Worm (Caenorhabditis elegans) whole organism, late embryonic: ENCODE results near the gene W08E12.8.

Source experiments
- C08G9.2 ChIP-seq: sonication (generic microtip); optimal IDR thresholded peaks from 2 replicates; lab custom pipeline; 2016; ENCODE audit warnings: mild to moderate bottlenecking, missing genetic modification characterization, moderate library complexity, missing compliant biosample characterization
- C38D4.7 ChIP-seq: fragments of 200-800 bp; sonication (Bioruptor generic); optimal IDR thresholded peaks from 2 replicates; lab custom pipeline; 2018; ENCODE audit warnings: mild to moderate bottlenecking, missing genetic modification characterization, moderate library complexity, missing compliant biosample characterization
- F13H6.1 ChIP-seq: sonication (generic microtip); optimal IDR thresholded peaks from 2 replicates; lab custom pipeline; 2016; ENCODE audit warnings: missing genetic modification characterization, missing compliant biosample characterization
- K02D7.2 ChIP-seq: sonication (generic microtip); optimal IDR thresholded peaks from 2 replicates; lab custom pipeline; 2017; ENCODE audit warnings: mild to moderate bottlenecking, missing genetic modification characterization, missing compliant biosample characterization
- T23F11.4 ChIP-seq: fragments of 200-800 bp; sonication (Bioruptor generic); optimal IDR thresholded peaks from 2 replicates; lab custom pipeline; 2018; ENCODE audit warnings: mild to moderate bottlenecking, missing genetic modification characterization, missing compliant biosample characterization
- ama-1 ChIP-seq: fragments of 150-350 bp; optimal IDR thresholded peaks from 2 replicates; lab custom pipeline; 2014
- ceh-14 ChIP-seq: sonication (generic microtip); optimal IDR thresholded peaks from 2 replicates; lab custom pipeline; 2016; ENCODE audit warnings: missing genotype, missing genetic modification characterization, missing compliant biosample characterization
- ceh-18 ChIP-seq: sonication (generic microtip); optimal IDR thresholded peaks from 2 replicates; lab custom pipeline; 2016; ENCODE audit warnings: missing genetic modification characterization, missing compliant biosample characterization
- ceh-22 ChIP-seq: sonication (generic microtip); optimal IDR thresholded peaks from 2 replicates; lab custom pipeline; 2017; ENCODE audit warnings: missing biosample characterization, missing genetic modification characterization
- ceh-30 ChIP-seq: fragments of 150-350 bp; optimal IDR thresholded peaks from 2 replicates; lab custom pipeline; 2014; ENCODE audit warnings: missing biosample characterization, missing genetic modification characterization
- ceh-45 ChIP-seq: fragments of 200-800 bp; sonication (Bioruptor generic); IDR thresholded peaks from 2 replicates; pipeline ENCODE4 v1.3.6; 2022; ENCODE audit warnings: missing genetic modification reagents, missing genetic modification characterization, missing compliant biosample characterization
- ceh-48 ChIP-seq: sonication (generic microtip); optimal IDR thresholded peaks from 2 replicates; lab custom pipeline; 2016; ENCODE audit warnings: missing genetic modification characterization, inconsistent platforms, missing compliant biosample characterization
- ceh-9 ChIP-seq: sonication (generic microtip); optimal IDR thresholded peaks from 2 replicates; lab custom pipeline; 2016; ENCODE audit warnings: mild to moderate bottlenecking, missing genetic modification characterization, inconsistent platforms, missing compliant biosample characterization
- che-1 ChIP-seq: sonication (generic microtip); optimal IDR thresholded peaks from 2 replicates; lab custom pipeline; 2016; ENCODE audit warnings: mild to moderate bottlenecking, missing genetic modification characterization, missing compliant biosample characterization
- eyg-1 ChIP-seq: sonication (generic microtip); optimal IDR thresholded peaks from 2 replicates; lab custom pipeline; 2016; ENCODE audit warnings: missing genotype, missing genetic modification characterization, missing compliant biosample characterization
- hlh-13 ChIP-seq: fragments of 200-800 bp; sonication (Bioruptor generic); optimal IDR thresholded peaks from 2 replicates; lab custom pipeline; 2018; ENCODE audit warnings: mild to moderate bottlenecking, missing genetic modification characterization, missing compliant biosample characterization
- hlh-15 ChIP-seq: sonication (generic microtip); optimal IDR thresholded peaks from 2 replicates; lab custom pipeline; 2016; ENCODE audit warnings: missing genetic modification characterization, missing compliant biosample characterization
- hlh-30 ChIP-seq: sonication (generic microtip); optimal IDR thresholded peaks from 2 replicates; lab custom pipeline; 2017; ENCODE audit warnings: antibody characterized with exemption, missing genetic modification characterization, missing compliant biosample characterization; ENCODE audit not compliant: insufficient read depth
- hlh-6 ChIP-seq: sonication (generic microtip); optimal IDR thresholded peaks from 2 replicates; lab custom pipeline; 2016; ENCODE audit warnings: missing genotype, missing genetic modification characterization, missing compliant biosample characterization
- lim-6 ChIP-seq: sonication (generic microtip); optimal IDR thresholded peaks from 2 replicates; lab custom pipeline; 2016; ENCODE audit warnings: missing genetic modification characterization, missing compliant biosample characterization
- madf-2 ChIP-seq: sonication (generic microtip); optimal IDR thresholded peaks from 2 replicates; lab custom pipeline; 2017; ENCODE audit warnings: missing genetic modification characterization, missing compliant biosample characterization
- mec-3 ChIP-seq: sonication (generic microtip); optimal IDR thresholded peaks from 2 replicates; lab custom pipeline; 2016; ENCODE audit warnings: borderline replicate concordance, missing genetic modification characterization, missing compliant biosample characterization
- nhr-11 ChIP-seq: fragments of 150-350 bp; optimal IDR thresholded peaks from 2 replicates; lab custom pipeline; 2014; ENCODE audit warnings: missing biosample characterization, missing genetic modification characterization
- nhr-232 ChIP-seq: sonication (generic microtip); optimal IDR thresholded peaks from 2 replicates; lab custom pipeline; 2016; ENCODE audit warnings: missing genetic modification characterization, missing compliant biosample characterization
- pax-1 ChIP-seq: fragments of 150-350 bp; optimal IDR thresholded peaks from 2 replicates; lab custom pipeline; 2014; ENCODE audit warnings: missing biosample characterization, missing genetic modification characterization
- pha-2 ChIP-seq: sonication (generic microtip); optimal IDR thresholded peaks from 2 replicates; lab custom pipeline; 2017; ENCODE audit warnings: mild to moderate bottlenecking, missing genetic modification characterization, missing compliant biosample characterization
- pha-4 ChIP-seq: fragments of 150-350 bp; optimal IDR thresholded peaks from 2 replicates; lab custom pipeline; 2018; ENCODE audit warnings: missing biosample characterization, missing genetic modification reagents, missing genetic modification characterization
- ref-2 ChIP-seq: sonication (generic microtip); optimal IDR thresholded peaks from 2 replicates; lab custom pipeline; 2016; ENCODE audit warnings: missing genetic modification characterization, missing compliant biosample characterization
- rnt-1 ChIP-seq: sonication (generic microtip); optimal IDR thresholded peaks from 2 replicates; lab custom pipeline; 2016; ENCODE audit warnings: missing genetic modification characterization, missing compliant biosample characterization
- sox-4 ChIP-seq: sonication (generic microtip); optimal IDR thresholded peaks from 2 replicates; lab custom pipeline; 2017; ENCODE audit warnings: mild to moderate bottlenecking, missing genetic modification characterization, inconsistent platforms, missing compliant biosample characterization
- tbx-7 ChIP-seq: sonication (generic microtip); optimal IDR thresholded peaks from 2 replicates; lab custom pipeline; 2016; ENCODE audit warnings: missing genotype, missing genetic modification characterization, missing compliant biosample characterization
- ttx-3 ChIP-seq: sonication (generic microtip); optimal IDR thresholded peaks from 2 replicates; lab custom pipeline; 2016; ENCODE audit warnings: missing genetic modification reagents, missing genetic modification characterization, missing compliant biosample characterization
- unc-3 ChIP-seq, 2 experiments: fragments of 200-800 bp in 1 of 2; sonication (Bioruptor generic) in 1 of 2; sonication (generic microtip) in 1 of 2; conservative IDR thresholded peaks in 1 of 2; optimal IDR thresholded peaks in 1 of 2; 2 replicates each; pipeline versions ENCODE4 v1.3.6 to Lab custom; 2016 to 2022; ENCODE audit warnings: missing compliant biosample characterization in 2 of 2, missing genetic modification characterization in 2 of 2, missing genetic modification reagents in 1 of 2
- unc-55 ChIP-seq: sonication (generic microtip); optimal IDR thresholded peaks from 2 replicates; lab custom pipeline; 2017; ENCODE audit warnings: missing biosample characterization, missing genetic modification reagents, missing genetic modification characterization
- zip-5 ChIP-seq: sonication (generic microtip); optimal IDR thresholded peaks from 2 replicates; lab custom pipeline; 2016; ENCODE audit warnings: missing genetic modification characterization, missing compliant biosample characterization

Gene W08E12.8

ce11 chrIV:3291977-3292561 is at the start of gene W08E12.8:
TSS of gene W08E12.8 (plus strand) at chrIV:3292371.
- TF ChIP-seq nhr-232 (tag; lab: Kevin White, UChicago) (no peak), K02D7.2 (tag; lab: Kevin White, UChicago) (no peak), sox-4 (tag; lab: Kevin White, UChicago) (no peak), ceh-9 (no peak), rnt-1 (tag; lab: Kevin White, UChicago) (no peak), ref-2 (tag; lab: Kevin White, UChicago) (no peak), ceh-14 (tag; lab: Kevin White, UChicago) (no peak), ttx-3 (no peak), tbx-7 (tag; lab: Kevin White, UChicago) (no peak), ceh-45 (GFP tag; lab: Robert Waterston, UW) (no peak), ceh-22 (tag; lab: Kevin White, UChicago) (no peak)

- TF ChIP-seq nhr-11 (tag; lab: Kevin White, UChicago) (no peak), C08G9.2 (no peak), hlh-13 (GFP tag; lab: Kevin White, UChicago) (no peak), madf-2 (tag; lab: Kevin White, UChicago) (no peak), ceh-18 (tag; lab: Kevin White, UChicago) (no peak), rnt-1 (tag; lab: Kevin White, UChicago) (no peak), ceh-45 (GFP tag; lab: Robert Waterston, UW) (no peak), che-1 (tag; lab: Kevin White, UChicago) (no peak), T23F11.4 (GFP tag; lab: Kevin White, UChicago) (no peak), hlh-6 (no peak), lim-6 (tag; lab: Kevin White, UChicago) (no peak), F13H6.1 (tag; lab: Kevin White, UChicago) (no peak), ama-1 (no peak), ceh-48 (no peak), mec-3 (tag; lab: Kevin White, UChicago) (no peak)
Observed at ce11 chrIV:3246873-3247272, 45.3 kb upstream of the W08E12.8 start.

ce11 chrIV:3250020-3250419 is 42.2 kb upstream of the W08E12.8 start:
- TF ChIP-seq lim-6 (tag; lab: Kevin White, UChicago) (no peak), hlh-15 (tag; lab: Kevin White, UChicago) (no peak), pha-4 (tag; lab: Kevin White, UChicago) (no peak), madf-2 (tag; lab: Kevin White, UChicago) (no peak), che-1 (tag; lab: Kevin White, UChicago) (no peak), C08G9.2 (no peak), zip-5 (no peak), ceh-30 (no peak), hlh-13 (GFP tag; lab: Kevin White, UChicago) (no peak), ceh-14 (tag; lab: Kevin White, UChicago) (no peak), pax-1 (tag; lab: Kevin White, UChicago) (no peak), eyg-1 (tag; lab: Kevin White, UChicago) (no peak), ceh-18 (tag; lab: Kevin White, UChicago) (no peak)

ce11 chrIV:3251551-3251950 is 40.6 kb upstream of the W08E12.8 start:
- no peak for TF ChIP-seq hlh-30 (tag; lab: Kevin White, UChicago)

ce11 chrIV:3252047-3252446 is 40.1 kb upstream of the W08E12.8 start:
- no peak for TF ChIP-seq C38D4.7 (GFP tag; lab: Kevin White, UChicago)
- no peak for TF ChIP-seq ceh-22 (tag; lab: Kevin White, UChicago)
- TF ChIP-seq ref-2 (tag; lab: Kevin White, UChicago), result no peak
- no peak for TF ChIP-seq C08G9.2
- TF ChIP-seq pha-2 (tag; lab: Kevin White, UChicago), result no peak
- TF ChIP-seq unc-55 (GFP tag; lab: Kevin White, UChicago), result no peak
- no peak for TF ChIP-seq unc-3 (GFP tag; conservative IDR thresholded peaks at IDR 0.05; lab: Robert Waterston, UW)
- TF ChIP-seq unc-3 (tag; optimal IDR thresholded peaks at IDR 0.05; lab: Kevin White, UChicago), result no peak
- no peak for TF ChIP-seq pax-1 (tag; lab: Kevin White, UChicago)
- TF ChIP-seq hlh-30 (tag; lab: Kevin White, UChicago), result no peak
- TF ChIP-seq K02D7.2 (tag; lab: Kevin White, UChicago), result no peak
- TF ChIP-seq mec-3 (tag; lab: Kevin White, UChicago), result no peak
